Worm (Caenorhabditis elegans) whole organism, L4/young adult: Measurements from ENCODE around the gene cpna-2.

ENCODE experiments used
- dao-5 ChIP-seq: sonication (generic microtip); optimal IDR thresholded peaks from 2 replicates; lab custom pipeline; 2016; ENCODE audit warnings: missing genotype, missing genetic modification characterization, moderate library complexity, missing compliant biosample characterization
- him-1 ChIP-seq: sonication (generic microtip); optimal IDR thresholded peaks from 2 replicates; lab custom pipeline; 2016; ENCODE audit warnings: missing genotype, missing genetic modification reagents, missing genetic modification characterization, missing compliant biosample characterization

- TF ChIP-seq dao-5 (tag; lab: Kevin White, UChicago), result no peak
- no peak for TF ChIP-seq him-1
These were observed 49.0 kb upstream of the cpna-2 start for ce11 chrII:7675752-7676151.
